Worm (Caenorhabditis elegans) whole organism, young adult: ENCODE results near the gene C25E10.17.

Experiments
- B0035.1 ChIP-seq: sonication (generic microtip); optimal IDR thresholded peaks from 2 replicates; lab custom pipeline; 2016; ENCODE audit warnings: missing genetic modification characterization, mild to moderate bottlenecking, missing compliant biosample characterization, missing genotype, missing genetic modification reagents
- B0336.3 ChIP-seq: fragments of 200-800 bp; sonication (Bioruptor generic); IDR thresholded peaks from 2 replicates; pipeline ENCODE4 v1.3.6; 2022; ENCODE audit warnings: missing genetic modification characterization, missing compliant biosample characterization
- F10E7.11 ChIP-seq: sonication (generic microtip); optimal IDR thresholded peaks from 2 replicates; lab custom pipeline; 2017; ENCODE audit warnings: mild to moderate bottlenecking, missing genetic modification characterization, moderate library complexity, missing compliant biosample characterization
- F33H1.4 ChIP-seq: fragments of 200-800 bp; sonication (Bioruptor generic); IDR thresholded peaks from 2 replicates; pipeline ENCODE4 v1.3.6; 2022; ENCODE audit warnings: missing genetic modification reagents, missing genetic modification characterization, missing compliant biosample characterization
- F37B4.10 ChIP-seq: fragments of 200-800 bp; sonication (Bioruptor generic); IDR thresholded peaks from 2 replicates; pipeline ENCODE4 v1.3.6; 2022; ENCODE audit warnings: missing genetic modification characterization, missing compliant biosample characterization
- K11D2.4 ChIP-seq: fragments of 200-800 bp; sonication (Bioruptor generic); IDR thresholded peaks from 2 replicates; pipeline ENCODE4 v1.3.6; 2022; ENCODE audit warnings: missing genetic modification reagents, missing genetic modification characterization, missing compliant biosample characterization
- T07F8.4 ChIP-seq: sonication (generic microtip); optimal IDR thresholded peaks from 2 replicates; lab custom pipeline; 2016; ENCODE audit warnings: mild to moderate bottlenecking, missing genetic modification characterization, moderate library complexity, missing compliant biosample characterization
- Y53G8AR.9 ChIP-seq: fragments of 200-800 bp; sonication (Bioruptor generic); conservative IDR thresholded peaks from 2 replicates; pipeline ENCODE4 v1.3.6; 2022; ENCODE audit warnings: missing genetic modification reagents, missing genetic modification characterization, missing compliant biosample characterization
- Y95B8A.8 ChIP-seq: fragments of 200-800 bp; sonication (Bioruptor generic); IDR thresholded peaks from 2 replicates; pipeline ENCODE4 v1.3.6; 2022; ENCODE audit warnings: missing genetic modification reagents, missing genetic modification characterization, missing compliant biosample characterization
- ZK185.1 ChIP-seq: sonication (generic microtip); optimal IDR thresholded peaks from 2 replicates; lab custom pipeline; 2016; ENCODE audit warnings: mild to moderate bottlenecking, missing genetic modification characterization, missing compliant biosample characterization; ENCODE audit not compliant: poor library complexity, severe bottlenecking
- ama-1 ChIP-seq, 3 experiments: fragments of 150-350 bp in 1 of 3; sonication (generic microtip) in 2 of 3; optimal IDR thresholded peaks; 2 replicates each; lab custom pipeline; 2014 to 2018; ENCODE audit warnings: missing biosample characterization in 2 of 3, missing genetic modification characterization in 2 of 3, missing genetic modification reagents in 2 of 3
- aptf-2 ChIP-seq: fragments of 200-800 bp; sonication (Bioruptor generic); conservative IDR thresholded peaks from 2 replicates; pipeline ENCODE4 v1.3.6; 2022; ENCODE audit warnings: missing genetic modification reagents, missing genetic modification characterization, missing compliant biosample characterization
- aptf-3 ChIP-seq: fragments of 200-800 bp; sonication (Bioruptor generic); IDR thresholded peaks from 2 replicates; pipeline ENCODE4 v1.3.6; 2022; ENCODE audit warnings: missing genetic modification characterization, missing compliant biosample characterization
- atf-7 ChIP-seq: sonication (generic microtip); optimal IDR thresholded peaks from 2 replicates; lab custom pipeline; 2017; ENCODE audit warnings: mild to moderate bottlenecking, missing genetic modification characterization, missing compliant biosample characterization
- athp-1 ChIP-seq: sonication (generic microtip); optimal IDR thresholded peaks from 2 replicates; lab custom pipeline; 2017; ENCODE audit warnings: mild to moderate bottlenecking, missing genetic modification characterization, missing compliant biosample characterization
- attf-5 ChIP-seq: fragments of 200-800 bp; sonication (Bioruptor generic); optimal IDR thresholded peaks from 2 replicates; lab custom pipeline; 2018; ENCODE audit warnings: mild to moderate bottlenecking, missing genetic modification characterization, missing compliant biosample characterization
- cebp-1 ChIP-seq, 2 experiments: fragments of 200-800 bp in 1 of 2; sonication (Bioruptor generic) in 1 of 2; sonication (generic microtip) in 1 of 2; IDR thresholded peaks in 1 of 2; optimal IDR thresholded peaks in 1 of 2; 2 replicates each; pipeline versions ENCODE4 v1.3.6 to Lab custom; 2017 to 2022; ENCODE audit warnings: missing compliant biosample characterization in 2 of 2, missing genetic modification characterization in 2 of 2, mild to moderate bottlenecking in 1 of 2, missing genetic modification reagents in 1 of 2, moderate library complexity in 1 of 2
- chd-7 ChIP-seq: sonication (generic microtip); optimal IDR thresholded peaks from 2 replicates; lab custom pipeline; 2016; ENCODE audit warnings: mild to moderate bottlenecking, missing genetic modification characterization, moderate library complexity, missing compliant biosample characterization
- die-1 ChIP-seq: sonication (generic microtip); optimal IDR thresholded peaks from 2 replicates; lab custom pipeline; 2016; ENCODE audit warnings: missing genotype, mild to moderate bottlenecking, missing genetic modification characterization, missing compliant biosample characterization
- dox-1 ChIP-seq: fragments of 200-800 bp; sonication (Bioruptor generic); IDR thresholded peaks from 2 replicates; pipeline ENCODE4 v1.3.6; 2022; ENCODE audit warnings: missing genetic modification reagents, missing genetic modification characterization, missing compliant biosample characterization
- dpff-1 ChIP-seq: sonication (generic microtip); optimal IDR thresholded peaks from 2 replicates; lab custom pipeline; 2017; ENCODE audit warnings: mild to moderate bottlenecking, missing genetic modification characterization, missing compliant biosample characterization
- egl-44 ChIP-seq: fragments of 200-800 bp; sonication (Bioruptor generic); IDR thresholded peaks from 2 replicates; pipeline ENCODE4 v1.3.6; 2022; ENCODE audit warnings: missing genetic modification reagents, missing genetic modification characterization, missing compliant biosample characterization
- ets-4 ChIP-seq: fragments of 200-800 bp; sonication (Bioruptor generic); optimal IDR thresholded peaks from 2 replicates; lab custom pipeline; 2018; ENCODE audit warnings: mild to moderate bottlenecking, missing genetic modification characterization, missing compliant biosample characterization
- hlh-12 ChIP-seq: sonication (generic microtip); optimal IDR thresholded peaks from 2 replicates; lab custom pipeline; 2016; ENCODE audit warnings: missing genetic modification characterization, missing compliant biosample characterization
- let-526 ChIP-seq: fragments of 200-800 bp; sonication (Bioruptor generic); IDR thresholded peaks from 2 replicates; pipeline ENCODE4 v1.3.6; 2022; ENCODE audit warnings: missing genetic modification reagents, missing genetic modification characterization, missing compliant biosample characterization
- lin-26 ChIP-seq: fragments of 200-800 bp; sonication (Bioruptor generic); IDR thresholded peaks from 2 replicates; pipeline ENCODE4 v1.3.6; 2022; ENCODE audit warnings: missing genetic modification reagents, missing genetic modification characterization, missing compliant biosample characterization
- lin-40 ChIP-seq: sonication (generic microtip); optimal IDR thresholded peaks from 2 replicates; lab custom pipeline; 2016; ENCODE audit warnings: missing genetic modification characterization, mild to moderate bottlenecking, missing compliant biosample characterization, missing genotype, missing genetic modification reagents
- lin-54 ChIP-seq: fragments of 200-800 bp; sonication (Bioruptor generic); optimal IDR thresholded peaks from 2 replicates; lab custom pipeline; 2018; ENCODE audit warnings: mild to moderate bottlenecking, missing genetic modification characterization, missing compliant biosample characterization
- lsl-1 ChIP-seq: fragments of 200-800 bp; sonication (Bioruptor generic); optimal IDR thresholded peaks from 2 replicates; lab custom pipeline; 2018; ENCODE audit warnings: mild to moderate bottlenecking, missing genetic modification characterization, moderate library complexity, missing compliant biosample characterization
- lsy-27 ChIP-seq: sonication (generic microtip); optimal IDR thresholded peaks from 2 replicates; lab custom pipeline; 2017; ENCODE audit warnings: missing genetic modification characterization, mild to moderate bottlenecking, missing compliant biosample characterization, antibody characterized with exemption, missing genotype, borderline replicate concordance; ENCODE audit not compliant: insufficient read depth
- madf-6 ChIP-seq: fragments of 200-800 bp; sonication (Bioruptor generic); IDR thresholded peaks from 2 replicates; pipeline ENCODE4 v1.3.6; 2022; ENCODE audit warnings: missing genetic modification reagents, missing genetic modification characterization, missing compliant biosample characterization
- madf-8 ChIP-seq: fragments of 200-800 bp; sonication (Bioruptor generic); conservative IDR thresholded peaks from 2 replicates; pipeline ENCODE4 v1.3.6; 2022; ENCODE audit warnings: missing genetic modification reagents, missing genetic modification characterization, missing compliant biosample characterization
- mcd-1 ChIP-seq: fragments of 200-800 bp; sonication (Bioruptor generic); IDR thresholded peaks from 2 replicates; pipeline ENCODE4 v1.3.6; 2022; ENCODE audit warnings: missing genetic modification reagents, missing genetic modification characterization, missing compliant biosample characterization
- nfya-1 ChIP-seq: sonication (generic microtip); optimal IDR thresholded peaks from 2 replicates; lab custom pipeline; 2017; ENCODE audit warnings: antibody characterized with exemption, missing compliant biosample characterization, missing genetic modification characterization, borderline replicate concordance; ENCODE audit not compliant: insufficient read depth
- nhr-80 ChIP-seq: sonication (generic microtip); optimal IDR thresholded peaks from 2 replicates; lab custom pipeline; 2016; ENCODE audit warnings: missing genetic modification characterization, missing compliant biosample characterization
- nhr-90 ChIP-seq: sonication (generic microtip); optimal IDR thresholded peaks from 2 replicates; lab custom pipeline; 2016; ENCODE audit warnings: missing genotype, mild to moderate bottlenecking, missing genetic modification characterization, missing compliant biosample characterization
- pbrm-1 ChIP-seq: fragments of 200-800 bp; sonication (Bioruptor generic); IDR thresholded peaks from 2 replicates; pipeline ENCODE4 v1.3.6; 2022; ENCODE audit warnings: missing genetic modification reagents, missing genetic modification characterization, missing compliant biosample characterization
- rec-8 ChIP-seq, 2 experiments: sonication (generic microtip); optimal IDR thresholded peaks; 2 replicates each; lab custom pipeline; 2016; ENCODE audit warnings: mild to moderate bottlenecking in 2 of 2, missing genetic modification characterization in 2 of 2, missing genetic modification reagents in 2 of 2, missing genotype in 2 of 2, missing biosample characterization in 1 of 2, missing compliant biosample characterization in 1 of 2, moderate library complexity in 1 of 2
- repo-1 ChIP-seq: sonication (generic microtip); optimal IDR thresholded peaks from 2 replicates; lab custom pipeline; 2017; ENCODE audit warnings: mild to moderate bottlenecking, missing genetic modification characterization, missing compliant biosample characterization
- sdz-38 ChIP-seq: sonication (generic microtip); optimal IDR thresholded peaks from 2 replicates; lab custom pipeline; 2016; ENCODE audit warnings: missing genotype, missing genetic modification characterization, missing compliant biosample characterization
- sea-2 ChIP-seq: fragments of 200-800 bp; sonication (Bioruptor generic); IDR thresholded peaks from 2 replicates; pipeline ENCODE4 v1.3.6; 2022; ENCODE audit warnings: missing genetic modification characterization, missing compliant biosample characterization
- tbp1 ChIP-seq: fragments of 200-800 bp; sonication (Bioruptor generic); optimal IDR thresholded peaks from 2 replicates; lab custom pipeline; 2018; ENCODE audit warnings: mild to moderate bottlenecking, missing genetic modification characterization, missing compliant biosample characterization
- ztf-18 ChIP-seq: sonication (generic microtip); optimal IDR thresholded peaks from 2 replicates; lab custom pipeline; 2016; ENCODE audit warnings: missing genotype, mild to moderate bottlenecking, missing genetic modification characterization, missing compliant biosample characterization
- ztf-22 ChIP-seq: fragments of 200-800 bp; sonication (Bioruptor generic); optimal IDR thresholded peaks from 2 replicates; lab custom pipeline; 2018; ENCODE audit warnings: mild to moderate bottlenecking, missing genetic modification characterization, moderate library complexity, missing compliant biosample characterization

C25E10.17 gene

ce11 chrV:9081410-9081809, 34.0 kb upstream of the C25E10.17 start:
- TF ChIP-seq cebp-1 (GFP tag; IDR thresholded peaks at IDR 0.05; lab: Robert Waterston, UW), result no peak
- TF ChIP-seq cebp-1 (tag; optimal IDR thresholded peaks at IDR 0.05; lab: Kevin White, UChicago), result peak; percentile 13
- no peak for TF ChIP-seq F37B4.10 (GFP tag; lab: Robert Waterston, UW)
- no peak for TF ChIP-seq lsy-27 (tag; lab: Kevin White, UChicago)
- TF ChIP-seq nhr-80 (tag; lab: Kevin White, UChicago), result peak; percentile 62
- TF ChIP-seq ZK185.1 (tag; lab: Kevin White, UChicago), result peak; percentile 17
- no peak for TF ChIP-seq athp-1 (tag; lab: Kevin White, UChicago)
- no peak for TF ChIP-seq lin-26 (GFP tag; lab: Robert Waterston, UW)

ce11 chrV:9079965-9080432, 32.6 kb upstream of the C25E10.17 start:
- TF ChIP-seq lin-54 (GFP tag; lab: Kevin White, UChicago), result peak; percentile 40
- no peak for TF ChIP-seq repo-1 (tag; lab: Kevin White, UChicago)
- peak; percentile 47 for TF ChIP-seq chd-7 (tag; lab: Kevin White, UChicago)
- no peak for TF ChIP-seq lsl-1 (GFP tag; lab: Kevin White, UChicago)
- TF ChIP-seq F10E7.11, result no peak
- no peak for TF ChIP-seq nfya-1 (tag; lab: Kevin White, UChicago)
- TF ChIP-seq Y95B8A.8, result 0 out of 2 replicates have a peak, but pooled peaks have one; percentile 36
- TF ChIP-seq mcd-1 (GFP tag; lab: Robert Waterston, UW), result 0 out of 2 replicates have a peak, but pooled peaks have one; percentile 6
- peak; percentile 4 for TF ChIP-seq attf-5
- TF ChIP-seq B0336.3, result peak; percentile 72
- no peak for TF ChIP-seq die-1 (tag; lab: Kevin White, UChicago)
- peak; percentile 88 for TF ChIP-seq atf-7 (tag; lab: Kevin White, UChicago)
- TF ChIP-seq F33H1.4 (GFP tag; lab: Robert Waterston, UW), result no peak
- peak; percentile 99 for TF ChIP-seq nhr-80 (tag; lab: Kevin White, UChicago)
- TF ChIP-seq let-526, result peak; percentile 4; the same call in 1 of the 2 replicates
- TF ChIP-seq egl-44 (GFP tag; lab: Robert Waterston, UW), result peak; percentile 79
- TF ChIP-seq dpff-1, result no peak
- TF ChIP-seq ztf-22 (GFP tag; lab: Kevin White, UChicago), result peak; percentile 87
- peak; percentile 54 for TF ChIP-seq nhr-90
- TF ChIP-seq aptf-3 (GFP tag; lab: Robert Waterston, UW), result no peak
- TF ChIP-seq sdz-38 (tag; lab: Kevin White, UChicago), result no peak
- peak; percentile 19 for TF ChIP-seq ZK185.1 (tag; lab: Kevin White, UChicago)
- no peak for TF ChIP-seq K11D2.4 (GFP tag; lab: Robert Waterston, UW)
- TF ChIP-seq aptf-2 (GFP tag; lab: Robert Waterston, UW), result no peak
- no peak for TF ChIP-seq ztf-18
- no peak for TF ChIP-seq rec-8 (tag; optimal IDR thresholded peaks at IDR 0.05; lab: Kevin White, UChicago)
- peak; percentile 69; the same call in 1 of the 2 replicates for TF ChIP-seq dox-1 (GFP tag; lab: Robert Waterston, UW)
- TF ChIP-seq hlh-12 (tag; lab: Kevin White, UChicago), result no peak
- no peak for TF ChIP-seq ama-1 (optimal IDR thresholded peaks at IDR 0.05; lab: Kevin White, UChicago)
- no peak for TF ChIP-seq ama-1 (GFP tag; optimal IDR thresholded peaks at IDR 0.05; lab: Kevin White, UChicago)
- TF ChIP-seq sea-2 (GFP tag; lab: Robert Waterston, UW), result no peak
- TF ChIP-seq pbrm-1 (GFP tag; lab: Robert Waterston, UW), result peak; percentile 37; the same call in 1 of the 2 replicates
- no peak for TF ChIP-seq madf-8 (GFP tag; lab: Robert Waterston, UW)
- TF ChIP-seq lin-40 (tag; lab: Kevin White, UChicago), result peak; percentile 21
- no peak for TF ChIP-seq B0035.1 (tag; lab: Kevin White, UChicago)
- no peak; the same call in 1 of the 2 replicates for TF ChIP-seq Y53G8AR.9 (GFP tag; lab: Robert Waterston, UW)
- TF ChIP-seq cebp-1 (GFP tag; IDR thresholded peaks at IDR 0.05; lab: Robert Waterston, UW), result peak; percentile 22; the same call in 1 of the 2 replicates
- peak; percentile 68 for TF ChIP-seq cebp-1 (tag; optimal IDR thresholded peaks at IDR 0.05; lab: Kevin White, UChicago)
- peak; percentile 31 for TF ChIP-seq tbp1 (GFP tag; lab: Kevin White, UChicago)
- TF ChIP-seq madf-6 (GFP tag; lab: Robert Waterston, UW), result no peak
- TF ChIP-seq T07F8.4, result no peak
- peak; percentile 92 for TF ChIP-seq ets-4 (GFP tag; lab: Kevin White, UChicago)
